Worm (Caenorhabditis elegans): ENCODE measurements around the gene C52E4.7.
A peak's percentile ranks its signal among the peaks of the same experiment; 100 is the strongest.

The C52E4.7 gene

ce11 chrV:12001747-12002456 lies 7.8 kb downstream of the C52E4.7 start, which contains the start of gene gcy-33 (continued):
- TF ChIP-seq zag-1 (tag; optimal IDR thresholded peaks at IDR 0.05) = no peak
- TF ChIP-seq snpc-1.2 (GFP tag; IDR thresholded peaks at IDR 0.05) = peak; percentile 89
- TF ChIP-seq aly-2 (tag; optimal IDR thresholded peaks at IDR 0.05) = no peak
- TF ChIP-seq F26F4.8 (GFP tag; conservative IDR thresholded peaks at IDR 0.05) = peak; percentile 83
- peak; percentile 96 for TF ChIP-seq lin-1 (GFP tag; IDR thresholded peaks at IDR 0.05)
- peak; percentile 93 for TF ChIP-seq php-3 (GFP tag; IDR thresholded peaks at IDR 0.05)
- peak; percentile 77 for TF ChIP-seq tra-1 (GFP tag; IDR thresholded peaks at IDR 0.05)
- TF ChIP-seq ceh-62 (tag; optimal IDR thresholded peaks at IDR 0.05) = no peak
- TF ChIP-seq mep-1 (tag; optimal IDR thresholded peaks at IDR 0.05) = peak; percentile 87
- TF ChIP-seq pqm-1 (tag; optimal IDR thresholded peaks at IDR 0.05) = no peak
- TF ChIP-seq nhr-237 (tag; optimal IDR thresholded peaks at IDR 0.05) = no peak
- no peak for TF ChIP-seq tag-97 (GFP tag; IDR thresholded peaks at IDR 0.05)
- TF ChIP-seq snpc-4 (tag; optimal IDR thresholded peaks at IDR 0.05) = no peak
- TF ChIP-seq nhr-10 (tag; optimal IDR thresholded peaks at IDR 0.05) = peak; percentile 78
- peak; percentile 84; the same call in 1 of the 2 replicates for TF ChIP-seq D1046.2 (GFP tag; IDR thresholded peaks at IDR 0.05)
- TF ChIP-seq nhr-25 (tag; optimal IDR thresholded peaks at IDR 0.05; ENCODE audit: borderline replicate concordance, insufficient read depth) = peak; percentile 82
- TF ChIP-seq nhr-77 (tag; optimal IDR thresholded peaks at IDR 0.05) = peak; percentile 40
- TF ChIP-seq R02D3.7 (tag; optimal IDR thresholded peaks at IDR 0.05) = no peak
- peak; percentile 44 to 79 for TF ChIP-seq mdl-1 (tag; optimal IDR thresholded peaks at IDR 0.05)
- peak; percentile 71 for TF ChIP-seq dmd-9 (GFP tag; IDR thresholded peaks at IDR 0.05)
- TF ChIP-seq mdt-29 (GFP tag; IDR thresholded peaks at IDR 0.05) = peak; percentile 89
- peak; percentile 11 to 64 for TF ChIP-seq hif-1 (tag; optimal IDR thresholded peaks at IDR 0.05)
- TF ChIP-seq fos-1 (tag; optimal IDR thresholded peaks at IDR 0.05) = no peak
- peak; percentile 83 for TF ChIP-seq ctbp-1 (GFP tag; IDR thresholded peaks at IDR 0.05)
- peak; percentile 56 for TF ChIP-seq F49E8.2 (tag; optimal IDR thresholded peaks at IDR 0.05; ENCODE audit: borderline replicate concordance)
- peak; percentile 86 for TF ChIP-seq rbr-2 (tag; optimal IDR thresholded peaks at IDR 0.05)
- TF ChIP-seq nhr-76 (tag; optimal IDR thresholded peaks at IDR 0.05) = no peak
- TF ChIP-seq daf-8 (GFP tag; IDR thresholded peaks at IDR 0.05) = no peak
- TF ChIP-seq unc-62 (GFP tag; optimal IDR thresholded peaks at IDR 0.05 in 1 of 2) = peak in 1 of 2 experiments; percentile 51
- no peak for TF ChIP-seq unc-62 (tag; optimal IDR thresholded peaks at IDR 0.05)
- no peak for TF ChIP-seq lin-15B (tag; optimal IDR thresholded peaks at IDR 0.05)
- peak; percentile 77 for TF ChIP-seq T20F7.1 (GFP tag; optimal IDR thresholded peaks at IDR 0.05)
- peak; percentile 29 to 88 for TF ChIP-seq daf-16 (GFP tag; optimal IDR thresholded peaks at IDR 0.05)
- TF ChIP-seq daf-16 (tag; optimal IDR thresholded peaks at IDR 0.05) = peak; percentile 92
- TF ChIP-seq nhr-42 (GFP tag; IDR thresholded peaks at IDR 0.05) = peak; percentile 77
- TF ChIP-seq hmg-1.1 (GFP tag; IDR thresholded peaks at IDR 0.05) = peak; percentile 98
- TF ChIP-seq duxl-1 (tag; optimal IDR thresholded peaks at IDR 0.05; ENCODE audit: poor library complexity) = peak; percentile 93
- peak; percentile 42; the same call in 1 of the 2 replicates for TF ChIP-seq Y75B8A.6 (GFP tag; IDR thresholded peaks at IDR 0.05)
- peak; percentile 32 for TF ChIP-seq F37D6.2 (tag; optimal IDR thresholded peaks at IDR 0.05)
- TF ChIP-seq egl-43 (GFP tag; IDR thresholded peaks at IDR 0.05) = peak; percentile 97
- peak; percentile 91 for TF ChIP-seq madf-9 (GFP tag; conservative IDR thresholded peaks at IDR 0.05)
- TF ChIP-seq lim-7 (GFP tag; IDR thresholded peaks at IDR 0.05) = peak; percentile 93
- TF ChIP-seq vab-7 (GFP tag; IDR thresholded peaks at IDR 0.05) = peak; percentile 93
- no peak for TF ChIP-seq attf-4 (tag; optimal IDR thresholded peaks at IDR 0.05)
- TF ChIP-seq F10B5.3 (tag; optimal IDR thresholded peaks at IDR 0.05) = peak; percentile 37
- TF ChIP-seq T26A8.4 (GFP tag; IDR thresholded peaks at IDR 0.05) = peak; percentile 92
- TF ChIP-seq spr-3 (GFP tag; optimal IDR thresholded peaks at IDR 0.05) = peak; percentile 80
- TF ChIP-seq Y5F2A.4 (GFP tag; optimal IDR thresholded peaks at IDR 0.05) = peak; percentile 51
- TF ChIP-seq zfp-3 (GFP tag; conservative IDR thresholded peaks at IDR 0.05) = peak; percentile 85
- TF ChIP-seq sdz-12 (GFP tag; optimal IDR thresholded peaks at IDR 0.05) = peak; percentile 94
- no peak; the same call in 1 of the 2 replicates for TF ChIP-seq set-16 (GFP tag; IDR thresholded peaks at IDR 0.05)
